Worm (Caenorhabditis elegans) whole organism, L3 larva: Measurements from ENCODE around the gene C33D3.3.

Source experiments
- egl-27 ChIP-seq: sonication (generic microtip); optimal IDR thresholded peaks from 4 replicates; lab custom pipeline; 2017; ENCODE audit warnings: missing biosample characterization, missing genetic modification reagents, missing genetic modification characterization
- elt-2 ChIP-seq: sonication (generic microtip); optimal IDR thresholded peaks from 2 replicates; lab custom pipeline; 2016; ENCODE audit warnings: missing genetic modification reagents, mild to moderate bottlenecking, missing genetic modification characterization, missing compliant biosample characterization
- nhr-11 ChIP-seq: fragments of 150-350 bp; optimal IDR thresholded peaks from 2 replicates; lab custom pipeline; 2014; ENCODE audit warnings: missing biosample characterization, missing genetic modification characterization
- nhr-43 ChIP-seq: sonication (generic microtip); optimal IDR thresholded peaks from 2 replicates; lab custom pipeline; 2016; ENCODE audit warnings: mild to moderate bottlenecking, missing genetic modification characterization, missing compliant biosample characterization; ENCODE audit not compliant: poor library complexity, severe bottlenecking
- nhr-76 ChIP-seq: fragments of 150-350 bp; sonication (generic microtip); optimal IDR thresholded peaks from 5 replicates; lab custom pipeline; 2014; ENCODE audit warnings: missing biosample characterization, missing genetic modification characterization
- pha-4 ChIP-seq: fragments of 150-350 bp; optimal IDR thresholded peaks from 2 replicates; lab custom pipeline; 2014; ENCODE audit warnings: missing biosample characterization, missing genetic modification reagents, missing genetic modification characterization
- pqm-1 ChIP-seq: fragments of 150-350 bp; optimal IDR thresholded peaks from 2 replicates; lab custom pipeline; 2017; ENCODE audit warnings: missing biosample characterization, missing genetic modification characterization, inconsistent platforms
- snpc-4 ChIP-seq: fragments of 150-350 bp; optimal IDR thresholded peaks from 2 replicates; lab custom pipeline; 2014; ENCODE audit warnings: missing biosample characterization, missing genetic modification characterization
- tbx-2 ChIP-seq: sonication (generic microtip); optimal IDR thresholded peaks from 2 replicates; lab custom pipeline; 2016; ENCODE audit warnings: mild to moderate bottlenecking, missing genetic modification characterization, missing compliant biosample characterization
- unc-39 ChIP-seq: sonication (generic microtip); optimal IDR thresholded peaks from 4 replicates; lab custom pipeline; 2017; ENCODE audit warnings: missing biosample characterization, missing genetic modification characterization

DNA sequence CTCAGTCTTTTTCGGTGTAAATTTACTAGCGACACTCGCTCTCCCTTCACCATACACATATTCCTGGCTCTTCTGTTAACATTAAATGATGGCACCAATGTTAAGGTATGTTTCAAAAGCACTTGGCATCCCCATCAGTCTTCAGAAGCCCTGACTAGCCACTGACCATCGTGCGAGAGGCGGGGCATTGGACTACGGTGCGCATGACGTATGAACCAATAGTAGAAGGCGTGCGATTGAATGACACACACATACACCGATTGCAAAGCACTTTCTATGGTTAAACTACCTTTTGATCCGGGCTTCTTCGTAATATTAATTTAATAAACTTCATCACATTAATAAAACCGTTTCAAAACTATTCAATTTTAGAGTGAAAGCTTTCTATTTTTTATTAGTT, 20.0 kb downstream of the C33D3.3 start:
- TF ChIP-seq egl-27 (tag; lab: Kevin White, UChicago) (no peak), snpc-4 (tag; lab: Kevin White, UChicago) (no peak), unc-39 (tag; lab: Kevin White, UChicago) (no peak), pha-4 (tag; lab: Kevin White, UChicago) (no peak), tbx-2 (tag; lab: Kevin White, UChicago) (no peak), nhr-11 (tag; lab: Kevin White, UChicago) (no peak), elt-2 (tag; lab: Kevin White, UChicago) (no peak), pqm-1 (no peak), nhr-43 (tag; lab: Kevin White, UChicago) (no peak), nhr-76 (tag; lab: Kevin White, UChicago) (no peak)
